Worm (Caenorhabditis elegans): ENCODE results near the gene duo-1.

ce11 chrV:11529541-11529940 lies 24.9 kb upstream of the duo-1 start:
- TF ChIP-seq mep-1 (tag; optimal IDR thresholded peaks at IDR 0.05) (no peak), elt-1 (tag; optimal IDR thresholded peaks at IDR 0.05; ENCODE audit: borderline replicate concordance, insufficient read depth) (no peak), zip-8 (tag; optimal IDR thresholded peaks at IDR 0.05) (no peak), sptf-1 (tag; optimal IDR thresholded peaks at IDR 0.05) (no peak), unc-62 (GFP tag; optimal IDR thresholded peaks at IDR 0.05) (no peak), ztf-11 (tag; optimal IDR thresholded peaks at IDR 0.05) (no peak), elt-3 (tag; optimal IDR thresholded peaks at IDR 0.05) (no peak), drap-1 (GFP tag; optimal IDR thresholded peaks at IDR 0.05) (no peak)
